Fruit fly (Drosophila melanogaster): ENCODE results near the gene lace.

dm6 chr2L:15484429-15484828 lies 14.5 kb upstream of the lace start, which contains the start of gene Tim17b2:
- no peak for TF ChIP-seq dpn (GFP tag; optimal IDR thresholded peaks at IDR 0.05)
- no peak for TF ChIP-seq cg (GFP tag; optimal IDR thresholded peaks at IDR 0.05)
- TF ChIP-seq crol (GFP tag; IDR thresholded peaks at IDR 0.05), result no peak
- no peak for TF ChIP-seq CG17912 (GFP tag; optimal IDR thresholded peaks at IDR 0.05)
- TF ChIP-seq row (GFP tag; IDR thresholded peaks at IDR 0.05), result no peak
- TF ChIP-seq Taf1 (GFP tag; IDR thresholded peaks at IDR 0.05), result no peak
- no peak for TF ChIP-seq Deaf1 (tag; optimal IDR thresholded peaks at IDR 0.05)
- no peak for TF ChIP-seq CG10431 (GFP tag; optimal IDR thresholded peaks at IDR 0.05)
- no peak for TF ChIP-seq lola (GFP tag; optimal IDR thresholded peaks at IDR 0.05)
- no peak for TF ChIP-seq phol (tag; optimal IDR thresholded peaks at IDR 0.05)
- no peak for TF ChIP-seq scrt (GFP tag; optimal IDR thresholded peaks at IDR 0.05)
- TF ChIP-seq insv (GFP tag; optimal IDR thresholded peaks at IDR 0.05), result no peak
- no peak for TF ChIP-seq CG8388 (GFP tag; optimal IDR thresholded peaks at IDR 0.05)

Measured in whole organism, embryonic.